Worm (Caenorhabditis elegans): ENCODE results near the gene sfrp-1.

DNA sequence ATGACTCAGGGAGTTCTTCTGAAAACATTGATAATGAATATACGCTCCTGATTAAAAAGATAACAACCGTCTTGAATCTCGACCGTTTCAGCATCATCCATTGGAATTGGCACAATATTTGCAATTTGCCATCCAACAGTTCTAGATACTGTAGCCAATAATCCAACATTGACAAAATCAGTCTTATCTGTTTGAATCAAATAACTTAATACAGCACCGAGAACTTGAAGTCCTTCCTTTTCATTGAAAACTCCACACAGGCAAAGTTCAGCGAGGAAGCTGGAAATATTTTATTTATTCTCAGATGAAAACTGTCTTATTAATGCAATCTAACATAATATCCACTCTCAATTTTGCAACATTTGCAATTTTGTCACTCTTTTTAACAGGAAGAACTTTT lies 30.0 kb downstream of the sfrp-1 start:
- TF ChIP-seq nhr-11 (tag; optimal IDR thresholded peaks at IDR 0.05) (no peak), pros-1 (tag; optimal IDR thresholded peaks at IDR 0.05) (no peak), dmd-4 (tag; optimal IDR thresholded peaks at IDR 0.05; ENCODE audit: borderline replicate concordance) (no peak), pqm-1 (tag; optimal IDR thresholded peaks at IDR 0.05) (no peak), hlh-15 (tag; optimal IDR thresholded peaks at IDR 0.05) (no peak), nfya-1 (tag; optimal IDR thresholded peaks at IDR 0.05) (no peak), ceh-9 (tag; optimal IDR thresholded peaks at IDR 0.05) (no peak), pha-2 (tag; optimal IDR thresholded peaks at IDR 0.05) (no peak), fkh-6 (tag; optimal IDR thresholded peaks at IDR 0.05) (no peak), unc-3 (GFP tag; conservative IDR thresholded peaks at IDR 0.05) (no peak), unc-3 (tag; optimal IDR thresholded peaks at IDR 0.05) (no peak), sox-4 (tag; optimal IDR thresholded peaks at IDR 0.05) (no peak)

All from whole organism, late embryonic.